Worm (Caenorhabditis elegans): ENCODE results near the gene vit-4.

vit-4 gene

ce11 chrX:3513715-3514114, 50.0 kb downstream of the vit-4 start:
- TF ChIP-seq tab-1 (GFP tag; IDR thresholded peaks at IDR 0.05): no peak
- no peak for TF ChIP-seq ztf-29 (GFP tag; IDR thresholded peaks at IDR 0.05)
- no peak for TF ChIP-seq klf-2 (GFP tag; conservative IDR thresholded peaks at IDR 0.05)
- TF ChIP-seq med-1 (GFP tag; optimal IDR thresholded peaks at IDR 0.05; ENCODE audit: insufficient read depth): no peak
- no peak for TF ChIP-seq ztf-23 (GFP tag; IDR thresholded peaks at IDR 0.05)
- TF ChIP-seq flt-1 (GFP tag; IDR thresholded peaks at IDR 0.05): no peak
- no peak for TF ChIP-seq ref-1 (GFP tag; conservative IDR thresholded peaks at IDR 0.05)
- TF ChIP-seq cog-1 (tag; optimal IDR thresholded peaks at IDR 0.05): no peak
- TF ChIP-seq T22C8.4 (GFP tag; IDR thresholded peaks at IDR 0.05): no peak

DNA sequence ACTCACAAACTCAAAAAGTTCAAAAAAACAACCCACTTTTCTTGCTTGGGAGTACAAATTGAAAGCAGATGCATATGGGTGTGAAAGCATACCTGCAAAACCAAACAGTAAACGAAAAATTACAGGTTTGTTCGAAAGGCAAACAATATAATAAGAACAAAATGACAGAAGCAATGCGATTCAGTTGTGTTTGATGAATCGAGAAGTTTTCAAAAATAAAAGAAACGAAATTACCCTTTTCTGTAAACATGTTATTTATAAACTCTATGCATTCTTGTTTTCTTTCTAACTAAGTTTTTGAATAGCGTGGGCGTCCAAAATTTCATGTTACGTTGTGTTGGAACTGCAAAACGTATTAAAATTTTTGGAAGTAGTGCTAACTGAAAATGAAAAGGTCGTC, 54.9 kb downstream of the vit-4 start, which contains the start of gene sox-4:
Gene sox-4, minus strand, starts transcription at position 101 of the 400 bp plus-strand sequence.
- TF ChIP-seq ztf-23 (GFP tag; IDR thresholded peaks at IDR 0.05) (no peak), med-1 (GFP tag; optimal IDR thresholded peaks at IDR 0.05; ENCODE audit: insufficient read depth) (no peak), klf-2 (GFP tag; conservative IDR thresholded peaks at IDR 0.05) (no peak), flt-1 (GFP tag; IDR thresholded peaks at IDR 0.05) (no peak), ztf-29 (GFP tag; IDR thresholded peaks at IDR 0.05) (no peak), tab-1 (GFP tag; IDR thresholded peaks at IDR 0.05) (no peak), ref-1 (GFP tag; conservative IDR thresholded peaks at IDR 0.05) (no peak)
